Fruit fly (Drosophila melanogaster) whole organism, embryonic: Measurements from ENCODE around the gene Cpr73D.

Source experiments
- Aef1 ChIP-seq: fragments of 200-800 bp; sonication (Bioruptor generic); IDR thresholded peaks from 3 replicates; pipeline ENCODE4 v1.3.6; 2022; ENCODE audit warnings: missing biosample characterization, missing genetic modification characterization
- CG10274 ChIP-seq: fragments of 200-800 bp; sonication (Bioruptor generic); optimal IDR thresholded peaks from 3 replicates; lab custom pipeline; 2017; ENCODE audit warnings: missing biosample characterization, mild to moderate bottlenecking, missing genetic modification characterization
- CG11504 ChIP-seq: fragments of 200-800 bp; sonication (Bioruptor generic); optimal IDR thresholded peaks from 3 replicates; lab custom pipeline; 2019; ENCODE audit warnings: missing biosample characterization, mild to moderate bottlenecking, missing genetic modification characterization, moderate library complexity
- CG12236 ChIP-seq: fragments of 200-800 bp; sonication (Bioruptor generic); optimal IDR thresholded peaks from 2 replicates; lab custom pipeline; 2016; ENCODE audit warnings: missing biosample characterization, missing genetic modification characterization
- CG12299 ChIP-seq: fragments of 200-800 bp; sonication (Bioruptor generic); optimal IDR thresholded peaks from 2 replicates; lab custom pipeline; 2018; ENCODE audit warnings: missing biosample characterization, mild to moderate bottlenecking, missing genetic modification characterization
- CG12769 ChIP-seq: fragments of 200-800 bp; sonication (Bioruptor generic); optimal IDR thresholded peaks from 2 replicates; lab custom pipeline; 2019; ENCODE audit warnings: missing biosample characterization, mild to moderate bottlenecking, missing genetic modification characterization, moderate library complexity
- CG13296 ChIP-seq: fragments of 200-800 bp; sonication (Bioruptor generic); optimal IDR thresholded peaks from 3 replicates; lab custom pipeline; 2018; ENCODE audit warnings: missing biosample characterization, mild to moderate bottlenecking, missing genetic modification characterization
- CG14014 ChIP-seq: fragments of 200-800 bp; sonication (Bioruptor generic); IDR thresholded peaks from 2 replicates; pipeline ENCODE4 v1.3.6; 2022; ENCODE audit warnings: missing biosample characterization, missing genetic modification characterization
- CG1602 ChIP-seq: fragments of 200-800 bp; sonication (Bioruptor generic); optimal IDR thresholded peaks from 3 replicates; lab custom pipeline; 2016; ENCODE audit warnings: missing biosample characterization, missing genetic modification characterization
- CG16813 ChIP-seq: fragments of 200-800 bp; sonication (Bioruptor generic); IDR thresholded peaks from 3 replicates; pipeline ENCODE4 v1.3.6; 2022; ENCODE audit warnings: missing biosample characterization, missing genetic modification characterization; ENCODE audit not compliant: partially characterized antibody
- CG33557 ChIP-seq: fragments of 200-800 bp; sonication (Bioruptor generic); optimal IDR thresholded peaks from 2 replicates; lab custom pipeline; 2019; ENCODE audit warnings: missing biosample characterization, mild to moderate bottlenecking, missing genetic modification characterization, moderate library complexity
- CG4282 ChIP-seq: fragments of 200-800 bp; sonication (Bioruptor generic); optimal IDR thresholded peaks from 2 replicates; lab custom pipeline; 2016; ENCODE audit warnings: missing biosample characterization, missing genetic modification characterization
- CG5180 ChIP-seq: fragments of 200-800 bp; sonication (Bioruptor generic); optimal IDR thresholded peaks from 3 replicates; lab custom pipeline; 2017; ENCODE audit warnings: missing biosample characterization, missing genetic modification characterization, mild to moderate bottlenecking, moderate library complexity, missing genetic modification reagents
- CG6791 ChIP-seq: fragments of 200-800 bp; sonication (Bioruptor generic); IDR thresholded peaks from 3 replicates; pipeline ENCODE4 v1.3.6; 2022; ENCODE audit warnings: missing biosample characterization, missing genetic modification characterization; ENCODE audit not compliant: partially characterized antibody
- CG7786 ChIP-seq: fragments of 200-800 bp; sonication (Bioruptor generic); optimal IDR thresholded peaks from 2 replicates; lab custom pipeline; 2016; ENCODE audit warnings: missing biosample characterization, missing genetic modification characterization
- CG7963 ChIP-seq: fragments of 200-800 bp; sonication (Bioruptor generic); IDR thresholded peaks from 3 replicates; pipeline ENCODE4 v1.3.6; 2022; ENCODE audit warnings: missing biosample characterization, missing genetic modification characterization; ENCODE audit not compliant: partially characterized antibody
- CG9797 ChIP-seq: fragments of 200-800 bp; sonication (Bioruptor generic); optimal IDR thresholded peaks from 3 replicates; lab custom pipeline; 2018; ENCODE audit warnings: missing biosample characterization, mild to moderate bottlenecking, missing genetic modification characterization
- CG9932 ChIP-seq: fragments of 200-800 bp; sonication (Bioruptor generic); IDR thresholded peaks from 2 replicates; pipeline ENCODE4 v1.3.6; 2022; ENCODE audit warnings: missing biosample characterization, missing genetic modification characterization
- CkIIα-i1 ChIP-seq: fragments of 200-800 bp; sonication (Bioruptor generic); IDR thresholded peaks from 2 replicates; pipeline ENCODE4 v1.3.6; 2022; ENCODE audit warnings: missing biosample characterization, missing genetic modification characterization
- Dek ChIP-seq: fragments of 200-800 bp; sonication (Bioruptor generic); optimal IDR thresholded peaks from 3 replicates; lab custom pipeline; 2019; ENCODE audit warnings: missing biosample characterization, mild to moderate bottlenecking, missing genetic modification characterization, moderate library complexity
- GATAe ChIP-seq: fragments of 200-800 bp; sonication (Bioruptor generic); conservative IDR thresholded peaks from 2 replicates; pipeline ENCODE4 v1.3.6; 2022; ENCODE audit warnings: missing biosample characterization, missing genetic modification characterization
- Hr39 ChIP-seq: fragments of >200 bp; optimal IDR thresholded peaks from 2 replicates; lab custom pipeline; 2017
- Hr78 ChIP-seq, 2 experiments: fragments of 200-800 bp in 1 of 2; fragments of >200 bp in 1 of 2; sonication (Bioruptor generic) in 1 of 2; optimal IDR thresholded peaks; 2 replicates each; lab custom pipeline; 2017 to 2019; ENCODE audit warnings: missing biosample characterization in 2 of 2, missing genetic modification characterization in 2 of 2, mild to moderate bottlenecking in 1 of 2, moderate library complexity in 1 of 2
- Pdp1 ChIP-seq, 2 experiments: fragments of 200-800 bp; sonication (Bioruptor generic); optimal IDR thresholded peaks; 3 replicates each; lab custom pipeline; 2016; ENCODE audit warnings: missing biosample characterization in 2 of 2, missing genetic modification characterization in 2 of 2, mild to moderate bottlenecking in 1 of 2, moderate library complexity in 1 of 2
- Scr ChIP-seq: fragments of 200-800 bp; sonication (Bioruptor generic); IDR thresholded peaks from 2 replicates; pipeline ENCODE4 v1.3.6; 2022; ENCODE audit warnings: missing biosample characterization, missing genetic modification characterization; ENCODE audit not compliant: partially characterized antibody
- Sry-δ ChIP-seq: fragments of 200-800 bp; sonication (Bioruptor generic); optimal IDR thresholded peaks from 2 replicates; lab custom pipeline; 2016; ENCODE audit warnings: missing biosample characterization, missing genetic modification characterization
- YL-1 ChIP-seq: fragments of 200-800 bp; sonication (Bioruptor generic); optimal IDR thresholded peaks from 3 replicates; lab custom pipeline; 2017; ENCODE audit warnings: missing biosample characterization, mild to moderate bottlenecking, missing genetic modification characterization
- chinmo ChIP-seq: fragments of 200-800 bp; sonication (Bioruptor generic); IDR thresholded peaks from 4 replicates; pipeline ENCODE4 v1.3.6; 2022; ENCODE audit warnings: missing biosample characterization, missing genetic modification characterization; ENCODE audit not compliant: partially characterized antibody
- crol ChIP-seq: fragments of 200-800 bp; sonication (Bioruptor generic); IDR thresholded peaks from 2 replicates; pipeline ENCODE4 v1.3.6; 2022; ENCODE audit warnings: missing biosample characterization, missing genetic modification characterization
- exex ChIP-seq: fragments of 200-800 bp; sonication (Bioruptor generic); optimal IDR thresholded peaks from 4 replicates; lab custom pipeline; 2018; ENCODE audit warnings: missing biosample characterization, mild to moderate bottlenecking, missing genetic modification characterization, moderate library complexity
- fd64A ChIP-seq: fragments of 200-800 bp; sonication (Bioruptor generic); optimal IDR thresholded peaks from 3 replicates; lab custom pipeline; 2018; ENCODE audit warnings: missing biosample characterization, mild to moderate bottlenecking, missing genetic modification characterization
- gem ChIP-seq: fragments of 200-800 bp; sonication (Bioruptor generic); optimal IDR thresholded peaks from 2 replicates; lab custom pipeline; 2019; ENCODE audit warnings: missing biosample characterization, mild to moderate bottlenecking, missing genetic modification characterization, moderate library complexity
- gro ChIP-seq: fragments of 200-800 bp; sonication (Bioruptor generic); optimal IDR thresholded peaks from 2 replicates; lab custom pipeline; 2016; ENCODE audit warnings: missing biosample characterization, missing genetic modification characterization
- gsb ChIP-seq: fragments of 200-800 bp; sonication (Bioruptor generic); IDR thresholded peaks from 2 replicates; pipeline ENCODE4 v1.3.6; 2022; ENCODE audit warnings: missing biosample characterization, missing genetic modification characterization
- her ChIP-seq: fragments of 200-800 bp; sonication (Bioruptor generic); optimal IDR thresholded peaks from 2 replicates; lab custom pipeline; 2016; ENCODE audit warnings: missing biosample characterization, missing genetic modification characterization
- knrl ChIP-seq: fragments of 200-800 bp; sonication (Bioruptor generic); IDR thresholded peaks from 3 replicates; pipeline ENCODE4 v1.3.6; 2022; ENCODE audit warnings: missing biosample characterization, missing genetic modification characterization; ENCODE audit not compliant: partially characterized antibody
- maf-S ChIP-seq: fragments of 200-800 bp; sonication (Bioruptor generic); optimal IDR thresholded peaks from 2 replicates; lab custom pipeline; 2016; ENCODE audit warnings: missing biosample characterization, missing genetic modification characterization
- nau ChIP-seq: fragments of 200-800 bp; sonication (Bioruptor generic); optimal IDR thresholded peaks from 3 replicates; lab custom pipeline; 2017; ENCODE audit warnings: missing biosample characterization, mild to moderate bottlenecking, missing genetic modification characterization, missing genetic modification reagents
- otp ChIP-seq: fragments of 200-800 bp; sonication (Bioruptor generic); IDR thresholded peaks from 3 replicates; pipeline ENCODE4, ENCODE4 v1.3.6; 2022; ENCODE audit warnings: missing biosample characterization, missing genetic modification characterization
- pfk ChIP-seq: fragments of 200-800 bp; sonication (Bioruptor generic); optimal IDR thresholded peaks from 2 replicates; lab custom pipeline; 2018; ENCODE audit warnings: missing biosample characterization, mild to moderate bottlenecking, missing genetic modification characterization, moderate library complexity
- pita ChIP-seq: fragments of 200-800 bp; sonication (Bioruptor generic); optimal IDR thresholded peaks from 2 replicates; lab custom pipeline; 2017; ENCODE audit warnings: missing biosample characterization, mild to moderate bottlenecking, missing genetic modification characterization
- prd ChIP-seq, 3 experiments: fragments of >200 bp in 2 of 3; fragments of 200-800 bp in 1 of 3; sonication (Bioruptor generic) in 1 of 3; optimal IDR thresholded peaks in 2 of 3; IDR thresholded peaks in 1 of 3; 2 replicates in 2 of 3; 3 replicates in 1 of 3; pipeline versions ENCODE4 v1.3.6 to Lab custom; 2017 to 2022; ENCODE audit warnings: missing biosample characterization in 1 of 3, missing genetic modification characterization in 1 of 3
- ro ChIP-seq: fragments of 200-800 bp; sonication (Bioruptor generic); IDR thresholded peaks from 2 replicates; pipeline ENCODE4 v1.3.6; 2022; ENCODE audit warnings: missing biosample characterization, missing genetic modification characterization
- seq ChIP-seq: fragments of 200-800 bp; sonication (Bioruptor generic); IDR thresholded peaks from 2 replicates; pipeline ENCODE4 v1.3.6; 2022; ENCODE audit warnings: missing biosample characterization, missing genetic modification characterization
- sima ChIP-seq: fragments of 200-800 bp; sonication (Bioruptor generic); optimal IDR thresholded peaks from 2 replicates; lab custom pipeline; 2016; ENCODE audit warnings: missing biosample characterization, missing genetic modification characterization
- sob ChIP-seq: fragments of 200-800 bp; sonication (Bioruptor generic); IDR thresholded peaks from 2 replicates; pipeline ENCODE4 v1.3.6; 2022; ENCODE audit warnings: missing biosample characterization, missing genetic modification characterization
- sr ChIP-seq: fragments of 200-800 bp; sonication (Bioruptor generic); IDR thresholded peaks from 3 replicates; pipeline ENCODE4 v1.3.6; 2022; ENCODE audit warnings: missing biosample characterization, missing genetic modification characterization
- trem ChIP-seq: fragments of 200-800 bp; optimal IDR thresholded peaks from 3 replicates; lab custom pipeline; 2019; ENCODE audit warnings: missing biosample characterization, mild to moderate bottlenecking, missing genetic modification characterization, moderate library complexity
- zen ChIP-seq: fragments of 200-800 bp; sonication (Bioruptor generic); optimal IDR thresholded peaks from 3 replicates; lab custom pipeline; 2018; ENCODE audit warnings: missing biosample characterization, mild to moderate bottlenecking, missing genetic modification characterization, moderate library complexity
- zf30C ChIP-seq: fragments of 200-800 bp; sonication (Bioruptor generic); optimal IDR thresholded peaks from 3 replicates; lab custom pipeline; 2018; ENCODE audit warnings: missing biosample characterization, mild to moderate bottlenecking, missing genetic modification characterization

The Cpr73D gene

dm6 chr3L:16985578-16985977, 28.1 kb upstream of the Cpr73D start (continued):
- TF ChIP-seq CG1602 (GFP tag; lab: Kevin White, UChicago) (no peak), nau (GFP tag; lab: Kevin White, UChicago) (no peak), ro (GFP tag; lab: Robert Waterston, UW) (no peak), CG4282 (no peak), otp (GFP tag; lab: Robert Waterston, UW) (no peak), seq (GFP tag; lab: Robert Waterston, UW) (no peak), crol (no peak), maf-S (no peak), gem (tag; lab: Kevin White, UChicago) (no peak), pfk (GFP tag; lab: Kevin White, UChicago) (no peak), Hr78 (GFP tag; optimal IDR thresholded peaks at IDR 0.05; lab: Kevin White, UChicago) (no peak), prd (optimal IDR thresholded peaks at IDR 0.05; lab: Kevin White, UChicago) (no peak), prd (GFP tag; IDR thresholded peaks at IDR 0.05; lab: Robert Waterston, UW) (no peak), sima (no peak), CG12299 (no peak), Hr39 (lab: Kevin White, UChicago) (no peak), CG7963 (GFP tag; lab: Robert Waterston, UW) (no peak), CG12236 (GFP tag; lab: Kevin White, UChicago) (no peak), CG10274 (GFP tag; lab: Kevin White, UChicago) (no peak), CG16813 (peak; percentile 26; the same call in 1 of the 3 replicates), CkIIα-i1 (GFP tag; lab: Robert Waterston, UW) (no peak), trem (tag; lab: Kevin White, UChicago) (no peak), her (GFP tag; lab: Kevin White, UChicago) (no peak), CG9932 (GFP tag; lab: Robert Waterston, UW) (no peak; the same call in 1 of the 2 replicates), chinmo (GFP tag; lab: Robert Waterston, UW) (peak; percentile 89; the same call in 2 of the 4 replicates), CG5180 (GFP tag; lab: Kevin White, UChicago) (no peak), Dek (no peak), CG9797 (GFP tag; lab: Kevin White, UChicago) (no peak), zen (tag; lab: Kevin White, UChicago) (no peak), knrl (GFP tag; lab: Robert Waterston, UW) (peak; percentile 29; the same call in 1 of the 3 replicates), zf30C (GFP tag; lab: Kevin White, UChicago) (no peak), CG7786 (GFP tag; lab: Kevin White, UChicago) (no peak), exex (no peak), CG13296 (GFP tag; lab: Kevin White, UChicago) (no peak), CG14014 (GFP tag; lab: Robert Waterston, UW) (no peak), sob (GFP tag; lab: Robert Waterston, UW) (no peak), CG33557 (GFP tag; lab: Kevin White, UChicago) (no peak), gsb (no peak), fd64A (GFP tag; lab: Kevin White, UChicago) (no peak), CG11504 (tag; lab: Kevin White, UChicago) (no peak), Aef1 (no peak), Sry-δ (GFP tag; lab: Kevin White, UChicago) (no peak), pita (GFP tag; lab: Kevin White, UChicago) (peak; percentile 50), YL-1 (GFP tag; lab: Kevin White, UChicago) (no peak), CG6791 (GFP tag; lab: Robert Waterston, UW) (no peak), CG12769 (peak; percentile 60), gro (GFP tag; lab: Kevin White, UChicago) (no peak), GATAe (GFP tag; lab: Robert Waterston, UW) (no peak), Scr (GFP tag; lab: Robert Waterston, UW) (0 out of 2 replicates have a peak, but pooled peaks have one; percentile 10), sr (GFP tag; lab: Robert Waterston, UW) (no peak), Pdp1 (GFP tag; optimal IDR thresholded peaks at IDR 0.05; lab: Kevin White, UChicago) (no peak)
